Worm (Caenorhabditis elegans): Measurements from ENCODE around the gene tmem-17.

DNA sequence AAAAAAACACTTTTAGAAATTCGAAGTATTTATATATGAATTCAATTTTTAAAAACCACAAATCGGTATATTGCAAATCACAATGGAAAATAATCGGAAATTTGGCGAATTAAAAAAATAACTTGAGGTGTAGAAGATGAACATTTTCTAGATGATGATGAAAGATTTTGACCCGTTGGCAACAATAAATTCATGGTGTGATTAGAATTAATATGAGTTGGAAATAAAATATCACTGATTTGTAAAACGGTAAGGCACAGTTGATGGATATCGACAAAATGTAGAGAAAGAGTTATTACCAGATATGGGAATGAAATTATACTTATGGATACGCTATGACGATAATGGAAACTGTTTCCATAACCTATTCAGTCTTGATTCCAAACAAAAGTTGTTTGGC lies 42.2 kb downstream of the tmem-17 start:
- TF ChIP-seq him-1 (tag; optimal IDR thresholded peaks at IDR 0.05) (no peak), dao-5 (tag; optimal IDR thresholded peaks at IDR 0.05) (no peak), W03F9.2 (tag; optimal IDR thresholded peaks at IDR 0.05) (no peak)

Data from whole organism, L4/young adult.